Worm (Caenorhabditis elegans) whole organism, mixed stage, embryonic: ENCODE results near the gene grl-23.

Source experiments
- M03D4.4 ChIP-seq: sonication (generic microtip); optimal IDR thresholded peaks from 2 replicates; lab custom pipeline; 2017; ENCODE audit warnings: mild to moderate bottlenecking, missing genetic modification characterization, missing compliant biosample characterization
- bed-3 ChIP-seq: fragments of 200-800 bp; sonication (Bioruptor generic); optimal IDR thresholded peaks from 3 replicates; lab custom pipeline; 2018; ENCODE audit warnings: mild to moderate bottlenecking, missing genetic modification characterization, moderate library complexity, missing compliant biosample characterization
- ceh-39 ChIP-seq: fragments of 150-350 bp; optimal IDR thresholded peaks from 2 replicates; lab custom pipeline; 2014; ENCODE audit warnings: missing biosample characterization, missing genetic modification characterization
- ceh-43 ChIP-seq: fragments of 200-800 bp; sonication (Bioruptor generic); optimal IDR thresholded peaks from 2 replicates; lab custom pipeline; 2018; ENCODE audit warnings: mild to moderate bottlenecking, missing genetic modification characterization, moderate library complexity, missing compliant biosample characterization
- ceh-83 ChIP-seq: fragments of 200-800 bp; sonication (Bioruptor generic); optimal IDR thresholded peaks from 2 replicates; lab custom pipeline; 2018; ENCODE audit warnings: mild to moderate bottlenecking, missing genetic modification characterization, missing compliant biosample characterization
- ces-1 ChIP-seq: fragments of 150-350 bp; optimal IDR thresholded peaks from 2 replicates; lab custom pipeline; 2014; ENCODE audit warnings: missing biosample characterization, missing genetic modification reagents, missing genetic modification characterization
- cnd-1 ChIP-seq: fragments of 200-800 bp; sonication (Bioruptor generic); optimal IDR thresholded peaks from 2 replicates; lab custom pipeline; 2018; ENCODE audit warnings: mild to moderate bottlenecking, missing genetic modification characterization, missing compliant biosample characterization
- drap-1 ChIP-seq: fragments of 200-800 bp; sonication (Bioruptor generic); optimal IDR thresholded peaks from 3 replicates; lab custom pipeline; 2018; ENCODE audit warnings: mild to moderate bottlenecking, missing genetic modification characterization, missing compliant biosample characterization
- elt-1 ChIP-seq: sonication (generic microtip); optimal IDR thresholded peaks from 2 replicates; lab custom pipeline; 2017; ENCODE audit warnings: missing genetic modification characterization, mild to moderate bottlenecking, missing compliant biosample characterization, antibody characterized with exemption, moderate library complexity, borderline replicate concordance; ENCODE audit not compliant: insufficient read depth
- elt-3 ChIP-seq: fragments of 150-350 bp; optimal IDR thresholded peaks from 2 replicates; lab custom pipeline; 2014; ENCODE audit warnings: missing biosample characterization, missing genetic modification characterization
- flh-1 ChIP-seq: fragments of 200-800 bp; sonication (Bioruptor generic); optimal IDR thresholded peaks from 2 replicates; lab custom pipeline; 2018; ENCODE audit warnings: mild to moderate bottlenecking, missing genetic modification characterization, moderate library complexity, missing compliant biosample characterization
- ham-2 ChIP-seq: fragments of 200-800 bp; sonication (Bioruptor generic); optimal IDR thresholded peaks from 2 replicates; lab custom pipeline; 2018; ENCODE audit warnings: mild to moderate bottlenecking, missing genetic modification characterization, missing compliant biosample characterization
- hlh-1 ChIP-seq: fragments of 150-350 bp; optimal IDR thresholded peaks from 2 replicates; lab custom pipeline; 2014; ENCODE audit warnings: missing biosample characterization, missing genetic modification reagents, missing genetic modification characterization
- lin-13 ChIP-seq: fragments of 150-350 bp; optimal IDR thresholded peaks from 2 replicates; lab custom pipeline; 2014; ENCODE audit warnings: missing biosample characterization, missing genetic modification characterization
- lin-32 ChIP-seq: fragments of 200-800 bp; sonication (Bioruptor generic); optimal IDR thresholded peaks from 2 replicates; lab custom pipeline; 2018; ENCODE audit warnings: mild to moderate bottlenecking, missing genetic modification characterization, missing compliant biosample characterization
- lsy-2 ChIP-seq: fragments of 150-350 bp; optimal IDR thresholded peaks from 2 replicates; lab custom pipeline; 2014; ENCODE audit warnings: missing biosample characterization, missing genetic modification characterization
- mab-5 ChIP-seq: fragments of 150-350 bp; optimal IDR thresholded peaks from 2 replicates; lab custom pipeline; 2014; ENCODE audit warnings: missing biosample characterization, missing genetic modification characterization
- mep-1 ChIP-seq: fragments of 150-350 bp; optimal IDR thresholded peaks from 2 replicates; lab custom pipeline; 2017; ENCODE audit warnings: missing biosample characterization, missing genetic modification reagents, missing genetic modification characterization, inconsistent platforms
- mls-2 ChIP-seq: sonication (generic microtip); optimal IDR thresholded peaks from 2 replicates; lab custom pipeline; 2016; ENCODE audit warnings: mild to moderate bottlenecking, missing genetic modification characterization, moderate library complexity, missing compliant biosample characterization
- nhr-12 ChIP-seq: fragments of 150-350 bp; optimal IDR thresholded peaks from 2 replicates; lab custom pipeline; 2014; ENCODE audit warnings: missing biosample characterization, missing genetic modification characterization
- nhr-2 ChIP-seq: fragments of 150-350 bp; optimal IDR thresholded peaks from 2 replicates; lab custom pipeline; 2014; ENCODE audit warnings: missing biosample characterization, missing genetic modification characterization
- nhr-237 ChIP-seq: fragments of 150-350 bp; optimal IDR thresholded peaks from 2 replicates; lab custom pipeline; 2014; ENCODE audit warnings: missing biosample characterization, missing genetic modification characterization
- nhr-28 ChIP-seq: fragments of 150-350 bp; optimal IDR thresholded peaks from 2 replicates; lab custom pipeline; 2014; ENCODE audit warnings: missing biosample characterization, missing genetic modification characterization
- pha-4 ChIP-seq: fragments of 150-350 bp; optimal IDR thresholded peaks from 2 replicates; lab custom pipeline; 2018; ENCODE audit warnings: missing biosample characterization, missing genetic modification reagents, missing genetic modification characterization
- sem-2 ChIP-seq: fragments of 200-800 bp; sonication (Bioruptor generic); optimal IDR thresholded peaks from 2 replicates; lab custom pipeline; 2018; ENCODE audit warnings: mild to moderate bottlenecking, missing genetic modification characterization, missing compliant biosample characterization
- unc-120 ChIP-seq: sonication (generic microtip); optimal IDR thresholded peaks from 2 replicates; lab custom pipeline; 2017; ENCODE audit warnings: missing genetic modification characterization, missing compliant biosample characterization; ENCODE audit not compliant: poor library complexity, severe bottlenecking
- unc-62 ChIP-seq: fragments of 150-350 bp; optimal IDR thresholded peaks from 2 replicates; lab custom pipeline; 2014; ENCODE audit warnings: missing biosample characterization, missing genetic modification reagents, missing genetic modification characterization
- zip-8 ChIP-seq: fragments of 150-350 bp; optimal IDR thresholded peaks from 2 replicates; lab custom pipeline; 2014; ENCODE audit warnings: missing biosample characterization, missing genetic modification characterization
- ztf-11 ChIP-seq: fragments of 150-350 bp; optimal IDR thresholded peaks from 2 replicates; lab custom pipeline; 2014; ENCODE audit warnings: missing biosample characterization, missing genetic modification characterization

Gene grl-23

DNA sequence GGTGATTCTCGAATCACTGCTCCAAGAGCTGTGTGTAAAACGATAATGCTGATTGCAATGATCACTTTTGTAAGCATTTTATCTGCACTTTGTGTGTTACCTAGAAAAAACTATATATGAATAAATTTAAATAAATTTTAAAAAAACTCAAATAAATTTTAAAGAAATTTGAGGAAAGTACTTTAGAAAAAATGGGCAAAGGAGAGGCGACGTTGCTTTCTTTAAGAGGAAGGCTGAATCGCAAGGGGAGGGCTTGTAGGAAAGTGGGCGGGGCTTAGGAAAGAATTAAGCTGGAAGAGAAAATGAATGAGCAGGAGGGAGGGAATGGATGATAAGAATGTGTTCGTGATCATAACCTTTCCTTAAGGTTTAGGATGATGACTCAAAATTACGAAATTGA, 8.8 kb downstream of the grl-23 start, which contains the start of gene E02A10.4:
TSS of gene E02A10.4 (minus strand) at position 101 of the 400 bp plus-strand sequence.
- no peak for TF ChIP-seq mep-1 (tag; lab: Kevin White, UChicago)
- no peak for TF ChIP-seq sem-2
- no peak for TF ChIP-seq unc-62 (GFP tag; lab: Kevin White, UChicago)
- TF ChIP-seq zip-8, result no peak
- no peak for TF ChIP-seq nhr-12
- TF ChIP-seq drap-1, result no peak
- TF ChIP-seq bed-3 (GFP tag; lab: Kevin White, UChicago), result no peak
- no peak for TF ChIP-seq ztf-11 (tag; lab: Kevin White, UChicago)
- no peak for TF ChIP-seq lsy-2 (tag; lab: Kevin White, UChicago)
- TF ChIP-seq flh-1 (GFP tag; lab: Kevin White, UChicago), result no peak
- no peak for TF ChIP-seq unc-120 (tag; lab: Kevin White, UChicago)
- TF ChIP-seq hlh-1, result no peak

DNA sequence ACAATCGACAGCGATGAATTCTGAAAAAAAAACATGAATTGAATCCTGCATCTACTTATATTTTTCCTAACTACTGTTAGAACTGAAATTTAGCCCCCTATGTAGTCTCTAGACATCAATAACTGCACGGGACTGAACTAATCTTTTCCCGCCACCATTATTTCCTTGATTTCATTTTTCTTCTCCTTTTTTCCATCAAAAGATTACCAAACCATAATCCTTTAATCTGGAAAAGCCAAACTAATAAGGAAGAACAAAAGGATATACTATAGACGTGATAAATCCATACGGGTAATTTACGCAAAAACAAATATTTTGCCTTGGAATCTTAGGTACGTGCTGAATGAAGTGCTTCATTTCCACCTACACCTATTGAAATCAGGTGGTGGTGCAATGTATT, 9.4 kb downstream of the grl-23 start:
- no peak for TF ChIP-seq nhr-2 (tag; lab: Kevin White, UChicago)
- no peak for TF ChIP-seq pha-4 (tag; lab: Kevin White, UChicago)

DNA sequence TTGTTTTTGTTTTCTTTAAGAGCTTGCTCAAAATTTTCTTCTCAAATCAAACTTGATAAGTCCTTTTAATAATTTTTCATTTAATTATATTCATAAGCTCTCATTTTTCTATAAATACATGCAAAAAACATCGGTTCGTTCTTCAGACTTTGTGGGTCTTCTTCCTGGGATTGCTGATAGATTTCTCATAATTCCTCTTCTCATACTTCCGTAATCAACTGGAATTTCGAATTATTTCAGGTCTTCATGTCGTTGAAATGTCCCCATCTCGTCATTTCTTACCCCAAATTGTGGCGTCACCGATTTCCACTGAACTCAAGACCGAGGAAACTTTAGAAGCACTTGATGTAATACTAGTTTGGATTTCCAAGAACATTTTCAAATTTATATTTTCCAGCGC, 11.8 kb downstream of the grl-23 start:
- TF ChIP-seq ces-1 (GFP tag; lab: Kevin White, UChicago), result no peak
- TF ChIP-seq lsy-2 (tag; lab: Kevin White, UChicago), result no peak
- no peak for TF ChIP-seq nhr-12
- no peak for TF ChIP-seq ceh-39 (tag; lab: Kevin White, UChicago)
- no peak for TF ChIP-seq elt-3
- no peak for TF ChIP-seq drap-1
- TF ChIP-seq lin-32 (GFP tag; lab: Kevin White, UChicago), result no peak
- no peak for TF ChIP-seq nhr-237 (tag; lab: Kevin White, UChicago)
- TF ChIP-seq pha-4 (tag; lab: Kevin White, UChicago), result no peak
- TF ChIP-seq ztf-11 (tag; lab: Kevin White, UChicago), result no peak
- TF ChIP-seq lin-13 (tag; lab: Kevin White, UChicago), result no peak
- TF ChIP-seq cnd-1 (tag; lab: Kevin White, UChicago), result no peak
- no peak for TF ChIP-seq ham-2
- TF ChIP-seq hlh-1, result no peak
- no peak for TF ChIP-seq mab-5 (tag; lab: Kevin White, UChicago)

DNA sequence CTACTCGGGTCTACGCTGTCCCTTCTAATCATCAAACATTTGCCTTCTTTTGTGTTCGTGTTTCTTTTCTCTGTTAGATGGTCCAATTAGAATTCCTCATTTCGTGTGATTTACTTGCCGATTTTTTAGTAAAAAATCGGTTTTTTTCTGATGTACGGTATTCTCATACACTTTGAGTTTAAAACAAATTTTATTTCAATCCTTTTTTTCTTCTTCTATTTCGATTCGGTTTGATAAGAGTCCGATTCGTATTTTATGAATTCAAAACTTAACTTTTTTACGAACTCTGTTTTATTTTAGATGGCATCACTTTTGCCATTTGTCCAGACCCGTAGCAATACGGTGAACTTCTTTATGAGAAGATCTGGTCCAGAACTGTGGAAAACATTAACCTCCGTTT, 13.5 kb downstream of the grl-23 start, which contains the start of gene mrps-5:
TSS of gene mrps-5 (plus strand) at position 301 of the 400 bp plus-strand sequence.
- no peak for TF ChIP-seq nhr-28 (tag; lab: Kevin White, UChicago)
- no peak for TF ChIP-seq unc-120 (tag; lab: Kevin White, UChicago)
- TF ChIP-seq ceh-43 (GFP tag; lab: Kevin White, UChicago), result no peak
- no peak for TF ChIP-seq nhr-2 (tag; lab: Kevin White, UChicago)
- no peak for TF ChIP-seq nhr-12

DNA sequence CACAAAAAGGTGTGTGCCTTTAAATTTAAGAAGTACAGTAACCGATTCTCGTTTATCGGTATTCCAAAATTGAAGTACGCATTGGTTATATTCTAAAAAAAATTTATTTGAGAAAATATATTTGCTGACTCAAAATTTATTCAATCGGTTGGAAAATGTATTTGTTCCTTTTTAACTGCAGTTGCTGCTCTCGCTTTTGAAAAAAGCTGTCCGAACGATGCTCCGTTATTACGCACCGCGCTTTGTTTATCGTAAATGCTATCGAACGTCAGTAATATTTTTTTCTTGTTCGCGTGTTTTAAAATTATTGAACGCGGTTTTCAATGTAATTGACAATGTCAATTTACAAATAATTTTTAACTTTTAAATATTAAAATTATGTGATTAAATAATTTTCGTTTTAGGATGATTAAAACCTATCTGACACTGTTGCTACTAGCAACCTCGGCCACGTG, 16.3 kb downstream of the grl-23 start, which contains the start of gene sel-1:
TSS of gene sel-1 (plus strand) at position 405 of the 455 bp plus-strand sequence.
- TF ChIP-seq elt-1 (no peak), ceh-43 (GFP tag; lab: Kevin White, UChicago) (no peak), sem-2 (no peak), ceh-83 (GFP tag; lab: Kevin White, UChicago) (no peak), nhr-2 (tag; lab: Kevin White, UChicago) (no peak), unc-62 (GFP tag; lab: Kevin White, UChicago) (no peak), elt-3 (no peak)
- TF ChIP-seq, all 35 proteins: peak for 0

DNA sequence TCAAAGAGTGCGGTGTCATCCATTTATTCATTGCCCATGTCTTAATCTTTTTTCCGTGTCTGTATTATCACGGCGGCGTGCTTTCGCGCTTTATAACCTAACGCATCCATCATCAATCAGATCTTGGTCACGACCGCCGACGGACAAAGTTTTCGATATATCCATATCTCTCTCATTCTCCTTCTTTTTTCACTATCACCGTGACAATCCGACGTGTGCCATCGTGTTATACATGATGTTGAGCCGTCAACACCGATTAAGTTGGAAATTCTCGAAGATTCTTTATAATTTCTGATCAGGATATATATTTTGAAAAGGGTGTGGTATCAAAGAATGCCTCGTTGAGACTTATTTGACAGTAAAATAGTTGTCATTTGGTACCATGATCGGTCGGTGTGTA, 19.8 kb downstream of the grl-23 start:
- TF ChIP-seq mls-2 (tag; lab: Kevin White, UChicago) (no peak), ces-1 (GFP tag; lab: Kevin White, UChicago) (no peak), M03D4.4 (tag; lab: Kevin White, UChicago) (no peak), cnd-1 (tag; lab: Kevin White, UChicago) (no peak), lsy-2 (tag; lab: Kevin White, UChicago) (no peak), pha-4 (tag; lab: Kevin White, UChicago) (no peak), nhr-12 (no peak), elt-3 (no peak)
